Fruit fly (Drosophila melanogaster) whole organism, embryonic: ENCODE results near the gene Max.
A peak's percentile ranks its signal among the peaks of the same experiment; 100 is the strongest.

ENCODE experiments used
- ATbp ChIP-seq: fragments of 200-800 bp; sonication (Bioruptor generic); optimal IDR thresholded peaks from 2 replicates; lab custom pipeline; 2017; ENCODE audit warnings: missing biosample characterization, mild to moderate bottlenecking, missing genetic modification characterization, missing genetic modification reagents
- Antp ChIP-seq: fragments of 200-800 bp; sonication (Bioruptor generic); optimal IDR thresholded peaks from 3 replicates; lab custom pipeline; 2016; ENCODE audit warnings: missing biosample characterization, missing genetic modification characterization
- B-H1 ChIP-seq: fragments of 200-800 bp; sonication (Bioruptor generic); IDR thresholded peaks from 3 replicates; pipeline ENCODE4 v1.3.6; 2022; ENCODE audit warnings: missing biosample characterization, missing genetic modification characterization
- Blimp-1 ChIP-seq: fragments of 200-800 bp; sonication (Bioruptor generic); optimal IDR thresholded peaks from 3 replicates; lab custom pipeline; 2018; ENCODE audit warnings: missing biosample characterization, missing genetic modification characterization, mild to moderate bottlenecking, moderate library complexity, missing genetic modification reagents
- CG10147 ChIP-seq: fragments of 200-800 bp; sonication (Bioruptor generic); optimal IDR thresholded peaks from 2 replicates; lab custom pipeline; 2019; ENCODE audit warnings: missing biosample characterization, mild to moderate bottlenecking, missing genetic modification characterization, moderate library complexity
- CG10654 ChIP-seq: fragments of 200-800 bp; sonication (Bioruptor generic); optimal IDR thresholded peaks from 2 replicates; lab custom pipeline; 2016; ENCODE audit warnings: missing biosample characterization, missing genetic modification characterization
- CG11504 ChIP-seq: fragments of 200-800 bp; sonication (Bioruptor generic); optimal IDR thresholded peaks from 3 replicates; lab custom pipeline; 2019; ENCODE audit warnings: missing biosample characterization, mild to moderate bottlenecking, missing genetic modification characterization, moderate library complexity
- CG11560 ChIP-seq: fragments of 200-800 bp; sonication (Bioruptor generic); IDR thresholded peaks from 3 replicates; pipeline ENCODE4 v1.3.6; 2022; ENCODE audit warnings: missing biosample characterization, missing genetic modification characterization
- CG13424 ChIP-seq: fragments of 200-800 bp; sonication (Bioruptor generic); optimal IDR thresholded peaks from 2 replicates; lab custom pipeline; 2019; ENCODE audit warnings: missing biosample characterization, mild to moderate bottlenecking, missing genetic modification characterization, moderate library complexity
- CG15696 ChIP-seq: fragments of 200-800 bp; sonication (Bioruptor generic); optimal IDR thresholded peaks from 2 replicates; lab custom pipeline; 2019; ENCODE audit warnings: missing biosample characterization, mild to moderate bottlenecking, missing genetic modification characterization, moderate library complexity
- CG17568 ChIP-seq: fragments of 200-800 bp; sonication (Bioruptor generic); optimal IDR thresholded peaks from 2 replicates; lab custom pipeline; 2018; ENCODE audit warnings: missing biosample characterization, mild to moderate bottlenecking, missing genetic modification characterization, moderate library complexity
- CG18262 ChIP-seq: fragments of 200-800 bp; optimal IDR thresholded peaks from 3 replicates; lab custom pipeline; 2019; ENCODE audit warnings: missing biosample characterization, mild to moderate bottlenecking, missing genetic modification characterization, moderate library complexity
- CG2712 ChIP-seq: fragments of 200-800 bp; optimal IDR thresholded peaks from 3 replicates; lab custom pipeline; 2019; ENCODE audit warnings: missing biosample characterization, mild to moderate bottlenecking, missing genetic modification characterization, moderate library complexity
- CG30403 ChIP-seq: fragments of 200-800 bp; sonication (Bioruptor generic); optimal IDR thresholded peaks from 3 replicates; lab custom pipeline; 2016; ENCODE audit warnings: missing biosample characterization, missing genetic modification characterization
- CG4730 ChIP-seq: fragments of 200-800 bp; sonication (Bioruptor generic); IDR thresholded peaks from 2 replicates; pipeline ENCODE4 v1.3.6; 2022; ENCODE audit warnings: missing biosample characterization, missing genetic modification characterization
- CG5245 ChIP-seq: fragments of 200-800 bp; sonication (Bioruptor generic); optimal IDR thresholded peaks from 3 replicates; lab custom pipeline; 2016; ENCODE audit warnings: missing biosample characterization, missing genetic modification characterization
- CG7271 ChIP-seq: fragments of 200-800 bp; sonication (Bioruptor generic); optimal IDR thresholded peaks from 2 replicates; lab custom pipeline; 2018; ENCODE audit warnings: missing biosample characterization, mild to moderate bottlenecking, missing genetic modification characterization, moderate library complexity
- CG7556 ChIP-seq: fragments of 200-800 bp; sonication (Bioruptor generic); optimal IDR thresholded peaks from 2 replicates; lab custom pipeline; 2017; ENCODE audit warnings: missing biosample characterization, mild to moderate bottlenecking, missing genetic modification characterization
- CG7839 ChIP-seq: fragments of 200-800 bp; sonication (Bioruptor generic); optimal IDR thresholded peaks from 3 replicates; lab custom pipeline; 2018; ENCODE audit warnings: missing biosample characterization, mild to moderate bottlenecking, missing genetic modification characterization, moderate library complexity
- CG8924 ChIP-seq: fragments of 200-800 bp; optimal IDR thresholded peaks from 3 replicates; lab custom pipeline; 2019; ENCODE audit warnings: missing biosample characterization, mild to moderate bottlenecking, missing genetic modification characterization, moderate library complexity
- Dek ChIP-seq: fragments of 200-800 bp; sonication (Bioruptor generic); optimal IDR thresholded peaks from 3 replicates; lab custom pipeline; 2019; ENCODE audit warnings: missing biosample characterization, mild to moderate bottlenecking, missing genetic modification characterization, moderate library complexity
- Gug ChIP-seq: fragments of 200-800 bp; sonication (Bioruptor generic); IDR thresholded peaks from 4 replicates; pipeline ENCODE4 v1.3.6; 2022; ENCODE audit warnings: missing biosample characterization, missing genetic modification characterization
- Hmr ChIP-seq: fragments of 200-800 bp; sonication (Bioruptor generic); optimal IDR thresholded peaks from 3 replicates; lab custom pipeline; 2017; ENCODE audit warnings: mild to moderate bottlenecking, missing biosample characterization, missing genetic modification reagents, missing genetic modification characterization
- Meics ChIP-seq: fragments of 200-800 bp; sonication (Bioruptor generic); optimal IDR thresholded peaks from 2 replicates; lab custom pipeline; 2017; ENCODE audit warnings: missing biosample characterization, mild to moderate bottlenecking, missing genetic modification characterization
- NFAT ChIP-seq: fragments of 200-800 bp; sonication (Bioruptor generic); IDR thresholded peaks from 2 replicates; pipeline ENCODE4 v1.3.6; 2022; ENCODE audit warnings: missing biosample characterization, missing genetic modification characterization
- Nf-YA ChIP-seq: fragments of 200-800 bp; sonication (Bioruptor generic); IDR thresholded peaks from 2 replicates; pipeline ENCODE4 v1.3.6; 2022; ENCODE audit warnings: missing biosample characterization, missing genetic modification characterization
- PHDP ChIP-seq: fragments of 200-800 bp; sonication (Bioruptor generic); optimal IDR thresholded peaks from 3 replicates; lab custom pipeline; 2018; ENCODE audit warnings: missing biosample characterization, mild to moderate bottlenecking, missing genetic modification characterization, moderate library complexity
- Sox100B ChIP-seq: fragments of 200-800 bp; sonication (Bioruptor generic); optimal IDR thresholded peaks from 3 replicates; lab custom pipeline; 2018; ENCODE audit warnings: missing biosample characterization, mild to moderate bottlenecking, missing genetic modification characterization
- Sox102F ChIP-seq: fragments of 200-800 bp; sonication (Bioruptor generic); optimal IDR thresholded peaks from 2 replicates; lab custom pipeline; 2018; ENCODE audit warnings: missing biosample characterization, mild to moderate bottlenecking, missing genetic modification characterization, moderate library complexity
- Stat92E ChIP-seq, 3 experiments: fragments of >200 bp in 2 of 3; fragments of 200-800 bp in 1 of 3; sonication (Bioruptor generic) in 1 of 3; optimal IDR thresholded peaks; 2 replicates each; lab custom pipeline; 2017 to 2019; ENCODE audit warnings: missing biosample characterization in 3 of 3, missing genetic modification characterization in 3 of 3, mild to moderate bottlenecking in 1 of 3, moderate library complexity in 1 of 3
- Usf ChIP-seq: fragments of 200-800 bp; sonication (Bioruptor generic); optimal IDR thresholded peaks from 2 replicates; lab custom pipeline; 2017; ENCODE audit warnings: missing genotype, missing biosample characterization, missing genetic modification characterization
- aop ChIP-seq: fragments of 200-800 bp; sonication (Bioruptor generic); IDR thresholded peaks from 2 replicates; pipeline ENCODE4 v1.3.6; 2022; ENCODE audit warnings: missing biosample characterization, missing genetic modification characterization
- ato ChIP-seq: fragments of 200-800 bp; sonication (Bioruptor generic); IDR thresholded peaks from 2 replicates; pipeline ENCODE4 v1.3.6; 2022; ENCODE audit warnings: missing biosample characterization, missing genetic modification characterization; ENCODE audit not compliant: partially characterized antibody
- az2 ChIP-seq: fragments of 200-800 bp; sonication (Bioruptor generic); optimal IDR thresholded peaks from 3 replicates; lab custom pipeline; 2016; ENCODE audit warnings: missing biosample characterization, missing genetic modification characterization
- bsh ChIP-seq, 2 experiments: fragments of 200-800 bp; sonication (Bioruptor generic); optimal IDR thresholded peaks; 2 replicates each; lab custom pipeline; 2017 to 2018; ENCODE audit warnings: mild to moderate bottlenecking in 2 of 2, missing biosample characterization in 2 of 2, missing genetic modification characterization in 2 of 2, moderate library complexity in 1 of 2
- btn ChIP-seq: fragments of 200-800 bp; sonication (Bioruptor generic); optimal IDR thresholded peaks from 2 replicates; lab custom pipeline; 2016; ENCODE audit warnings: missing biosample characterization, missing genetic modification characterization
- ci ChIP-seq: fragments of 200-800 bp; sonication (Bioruptor generic); IDR thresholded peaks from 3 replicates; pipeline ENCODE4 v1.3.6; 2022; ENCODE audit warnings: missing biosample characterization, missing genetic modification characterization
- disco-r ChIP-seq: fragments of 200-800 bp; sonication (Bioruptor generic); optimal IDR thresholded peaks from 2 replicates; lab custom pipeline; 2016; ENCODE audit warnings: missing biosample characterization, missing genetic modification characterization
- dysf ChIP-seq: fragments of 200-800 bp; sonication (Bioruptor generic); IDR thresholded peaks from 3 replicates; pipeline ENCODE4 v1.3.6; 2022; ENCODE audit warnings: missing biosample characterization, missing genetic modification characterization
- gfzf ChIP-seq: fragments of 200-800 bp; sonication (Bioruptor generic); optimal IDR thresholded peaks from 2 replicates; lab custom pipeline; 2016; ENCODE audit warnings: missing biosample characterization, mild to moderate bottlenecking, missing genetic modification characterization, moderate library complexity
- hth ChIP-seq: fragments of >200 bp; optimal IDR thresholded peaks from 2 replicates; lab custom pipeline; 2017; ENCODE audit warnings: inconsistent platforms
- kah ChIP-seq: fragments of 200-800 bp; sonication (Bioruptor generic); optimal IDR thresholded peaks from 2 replicates; lab custom pipeline; 2018; ENCODE audit warnings: missing biosample characterization, mild to moderate bottlenecking, missing genetic modification characterization
- luna ChIP-seq: fragments of 200-800 bp; sonication (Bioruptor generic); optimal IDR thresholded peaks from 2 replicates; lab custom pipeline; 2016; ENCODE audit warnings: missing biosample characterization, missing genetic modification characterization
- otp ChIP-seq: fragments of 200-800 bp; sonication (Bioruptor generic); IDR thresholded peaks from 3 replicates; pipeline ENCODE4, ENCODE4 v1.3.6; 2022; ENCODE audit warnings: missing biosample characterization, missing genetic modification characterization
- phol ChIP-seq: fragments of 200-800 bp; sonication (Bioruptor generic); optimal IDR thresholded peaks from 3 replicates; lab custom pipeline; 2018; ENCODE audit warnings: missing biosample characterization, mild to moderate bottlenecking, missing genetic modification characterization, moderate library complexity
- pros ChIP-seq: fragments of 200-800 bp; sonication (Bioruptor generic); optimal IDR thresholded peaks from 3 replicates; lab custom pipeline; 2019; ENCODE audit warnings: missing biosample characterization, mild to moderate bottlenecking, missing genetic modification characterization, moderate library complexity
- psq ChIP-seq: fragments of 200-800 bp; sonication (Bioruptor generic); optimal IDR thresholded peaks from 2 replicates; lab custom pipeline; 2017; ENCODE audit warnings: missing biosample characterization, missing genetic modification characterization
- ranshi ChIP-seq: fragments of 200-800 bp; sonication (Bioruptor generic); IDR thresholded peaks from 2 replicates; pipeline ENCODE4 v1.3.6; 2022; ENCODE audit warnings: missing biosample characterization, missing genetic modification characterization
- row ChIP-seq: fragments of 200-800 bp; sonication (Bioruptor generic); IDR thresholded peaks from 3 replicates; pipeline ENCODE4 v1.3.6; 2022; ENCODE audit warnings: missing biosample characterization, missing genetic modification characterization
- salm ChIP-seq: fragments of 200-800 bp; sonication (Bioruptor generic); optimal IDR thresholded peaks from 2 replicates; lab custom pipeline; 2018; ENCODE audit warnings: missing biosample characterization, mild to moderate bottlenecking, missing genetic modification characterization
- wdn ChIP-seq: fragments of 200-800 bp; sonication (Bioruptor generic); IDR thresholded peaks from 2 replicates; pipeline ENCODE4 v1.3.6; 2022; ENCODE audit warnings: missing biosample characterization, missing genetic modification characterization
- yki ChIP-seq: fragments of >200 bp; optimal IDR thresholded peaks from 3 replicates; lab custom pipeline; 2018

Max gene

DNA sequence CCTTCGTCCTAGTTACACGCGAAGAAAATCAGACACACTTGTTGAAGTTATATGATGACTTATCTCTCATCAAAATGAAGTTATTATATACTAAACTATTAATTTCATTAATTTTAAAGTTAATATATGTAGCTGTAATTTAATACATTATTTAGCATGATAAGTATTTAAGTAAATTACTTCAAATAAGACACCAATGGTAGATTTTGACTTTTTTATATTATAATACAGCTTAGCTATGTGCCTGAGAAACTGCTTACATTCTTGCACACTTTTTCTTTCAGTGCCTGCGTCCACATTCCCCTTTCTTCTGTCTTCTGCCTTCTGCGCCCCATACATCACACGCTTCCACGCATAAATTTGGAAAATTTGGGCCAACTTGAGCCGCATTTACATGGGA is 12.3 kb downstream of the Max start (continued):
- TF ChIP-seq CG7271 (tag; lab: Kevin White, UChicago) (no peak), CG8924 (tag; lab: Kevin White, UChicago) (peak; percentile 50), CG7556 (peak; percentile 67), Stat92E (GFP tag; optimal IDR thresholded peaks at IDR 0.05; lab: Kevin White, UChicago) (no peak), dysf (GFP tag; lab: Robert Waterston, UW) (0 out of 3 replicates have a peak, but pooled peaks have one; percentile 29), Nf-YA (GFP tag; lab: Robert Waterston, UW) (no peak), Usf (GFP tag; lab: Kevin White, UChicago) (no peak), Sox100B (peak; percentile 43), CG10147 (peak; percentile 26), Antp (no peak), B-H1 (GFP tag; lab: Robert Waterston, UW) (no peak), otp (GFP tag; lab: Robert Waterston, UW) (no peak), ranshi (GFP tag; lab: Robert Waterston, UW) (no peak), CG4730 (no peak), aop (GFP tag; lab: Robert Waterston, UW) (no peak), NFAT (GFP tag; lab: Robert Waterston, UW) (no peak), btn (GFP tag; lab: Kevin White, UChicago) (no peak), PHDP (tag; lab: Kevin White, UChicago) (peak; percentile 36), disco-r (GFP tag; lab: Kevin White, UChicago) (no peak), CG7839 (tag; lab: Kevin White, UChicago) (peak; percentile 55), CG11504 (tag; lab: Kevin White, UChicago) (peak; percentile 71), Dek (tag; lab: Kevin White, UChicago) (no peak), gfzf (GFP tag; lab: Kevin White, UChicago) (no peak), luna (no peak), psq (no peak), Meics (GFP tag; lab: Kevin White, UChicago) (peak; percentile 33), ci (GFP tag; lab: Robert Waterston, UW) (no peak), CG5245 (GFP tag; lab: Kevin White, UChicago) (no peak), CG13424 (tag; lab: Kevin White, UChicago) (peak; percentile 26), yki (lab: Kevin White, UChicago) (no peak), pros (GFP tag; lab: Kevin White, UChicago) (no peak), CG15696 (tag; lab: Kevin White, UChicago) (no peak), salm (tag; lab: Kevin White, UChicago) (no peak), phol (peak; percentile 47), kah (no peak), bsh (GFP tag; optimal IDR thresholded peaks at IDR 0.05; lab: Kevin White, UChicago) (peak in 1 of 2 experiments; percentile 47), Sox102F (GFP tag; lab: Kevin White, UChicago) (peak; percentile 52), ATbp (GFP tag; lab: Kevin White, UChicago) (peak; percentile 1), CG17568 (no peak), az2 (GFP tag; lab: Kevin White, UChicago) (no peak), CG18262 (tag; lab: Kevin White, UChicago) (peak; percentile 50), CG2712 (tag; lab: Kevin White, UChicago) (peak; percentile 55), Blimp-1 (GFP tag; lab: Kevin White, UChicago) (peak; percentile 46), Hmr (GFP tag; lab: Kevin White, UChicago) (peak; percentile 33), CG10654 (no peak), hth (lab: Kevin White, UChicago) (no peak), Gug (GFP tag; lab: Robert Waterston, UW) (no peak), CG11560 (no peak), ato (GFP tag; lab: Robert Waterston, UW) (no peak), CG30403 (GFP tag; lab: Kevin White, UChicago) (peak; percentile 25), row (peak; percentile 43; the same call in 2 of the 3 replicates), wdn (GFP tag; lab: Robert Waterston, UW) (no peak)
